Worm (Caenorhabditis elegans): ENCODE data around the gene dsb-1.

The dsb-1 gene

DNA sequence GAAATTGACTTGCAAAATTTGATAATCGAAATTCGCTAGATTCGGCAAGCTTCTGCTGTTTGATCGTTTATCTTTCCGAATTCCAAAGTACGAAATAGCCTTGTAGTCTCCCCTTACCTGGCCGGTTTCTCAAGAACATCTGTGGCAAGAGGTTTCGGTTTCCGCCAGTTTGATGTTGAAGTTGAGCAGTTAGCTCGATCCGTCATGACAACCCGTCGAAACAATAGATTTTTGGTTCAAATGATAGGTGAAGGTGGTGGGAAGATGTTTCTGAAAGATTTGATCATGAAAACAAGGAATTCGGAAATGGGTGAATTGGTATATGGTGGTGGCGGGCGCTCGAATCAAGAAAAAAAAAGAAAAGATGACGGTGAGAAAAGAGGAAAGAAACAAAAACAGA, 10.3 kb upstream of the dsb-1 start, which contains the start of gene acs-20:
Gene acs-20 (minus strand): TSS at position 270 of the 400 bp plus-strand sequence.
- no peak for TF ChIP-seq ces-1 (GFP tag; optimal IDR thresholded peaks at IDR 0.05)
- peak in 1 of 2 experiments; percentile 76 for TF ChIP-seq unc-62 (GFP tag; optimal IDR thresholded peaks at IDR 0.05 in 1 of 2)
- TF ChIP-seq unc-62 (tag; optimal IDR thresholded peaks at IDR 0.05), result no peak
- TF ChIP-seq ama-1 (optimal IDR thresholded peaks at IDR 0.05), result peak; percentile 1
- no peak for TF ChIP-seq hlh-30 (tag; optimal IDR thresholded peaks at IDR 0.05; ENCODE audit: insufficient read depth)
- no peak for TF ChIP-seq mdl-1 (tag; optimal IDR thresholded peaks at IDR 0.05)

- TF ChIP-seq Y105C5A.15 (GFP tag; IDR thresholded peaks at IDR 0.05), result no peak
- no peak for TF ChIP-seq ztf-11 (tag; optimal IDR thresholded peaks at IDR 0.05)
- no peak for TF ChIP-seq ama-1 (optimal IDR thresholded peaks at IDR 0.05)
- TF ChIP-seq nhr-42 (GFP tag; IDR thresholded peaks at IDR 0.05), result no peak
- TF ChIP-seq F26F4.8 (GFP tag; conservative IDR thresholded peaks at IDR 0.05), result no peak
- TF ChIP-seq duxl-1 (tag; optimal IDR thresholded peaks at IDR 0.05; ENCODE audit: poor library complexity), result no peak
- TF ChIP-seq hlh-30 (tag; optimal IDR thresholded peaks at IDR 0.05; ENCODE audit: insufficient read depth), result peak; percentile 45
- TF ChIP-seq vab-7 (GFP tag; IDR thresholded peaks at IDR 0.05), result no peak
- TF ChIP-seq mep-1 (tag; optimal IDR thresholded peaks at IDR 0.05), result no peak
- peak; percentile 38; the same call in 1 of the 2 replicates for TF ChIP-seq lin-1 (GFP tag; IDR thresholded peaks at IDR 0.05)
- TF ChIP-seq F49E8.2 (tag; optimal IDR thresholded peaks at IDR 0.05; ENCODE audit: borderline replicate concordance), result no peak
- peak; percentile 95 for TF ChIP-seq dmd-6 (GFP tag; IDR thresholded peaks at IDR 0.05)
- no peak for TF ChIP-seq mdt-29 (GFP tag; IDR thresholded peaks at IDR 0.05)
- no peak for TF ChIP-seq daf-8 (GFP tag; IDR thresholded peaks at IDR 0.05)
- no peak for TF ChIP-seq D1046.2 (GFP tag; IDR thresholded peaks at IDR 0.05)
- TF ChIP-seq fkh-10 (GFP tag; optimal IDR thresholded peaks at IDR 0.05), result no peak
- TF ChIP-seq mdl-1 (tag; optimal IDR thresholded peaks at IDR 0.05), result no peak
- TF ChIP-seq daf-16 (GFP tag; optimal IDR thresholded peaks at IDR 0.05), result no peak
- peak; percentile 67 for TF ChIP-seq daf-16 (tag; optimal IDR thresholded peaks at IDR 0.05)
- TF ChIP-seq Y48G9A.11 (GFP tag; IDR thresholded peaks at IDR 0.05), result no peak
- no peak for TF ChIP-seq Y75B8A.6 (GFP tag; IDR thresholded peaks at IDR 0.05)
- TF ChIP-seq snpc-1.2 (GFP tag; IDR thresholded peaks at IDR 0.05), result no peak
- peak; percentile 93 for TF ChIP-seq nhr-41 (GFP tag; IDR thresholded peaks at IDR 0.05)
- TF ChIP-seq lsy-2 (tag; optimal IDR thresholded peaks at IDR 0.05), result peak in 1 of 2 experiments; percentile 17
- no peak for TF ChIP-seq F37D6.2 (tag; optimal IDR thresholded peaks at IDR 0.05)
- TF ChIP-seq zip-2 (tag; optimal IDR thresholded peaks at IDR 0.05), result no peak
- no peak for TF ChIP-seq ceh-44 (GFP tag; IDR thresholded peaks at IDR 0.05)
- no peak for TF ChIP-seq nhr-76 (tag; optimal IDR thresholded peaks at IDR 0.05)
- no peak for TF ChIP-seq spr-1 (tag; optimal IDR thresholded peaks at IDR 0.05)
- TF ChIP-seq set-16 (GFP tag; IDR thresholded peaks at IDR 0.05), result no peak
- no peak for TF ChIP-seq ceh-62 (tag; optimal IDR thresholded peaks at IDR 0.05)
- no peak for TF ChIP-seq zfp-2 (tag; optimal IDR thresholded peaks at IDR 0.05)
- no peak for TF ChIP-seq nhr-102 (tag; optimal IDR thresholded peaks at IDR 0.05)
- no peak for TF ChIP-seq skn-1 (tag; optimal IDR thresholded peaks at IDR 0.05)
- no peak for TF ChIP-seq lir-3 (tag; optimal IDR thresholded peaks at IDR 0.05)
- no peak for TF ChIP-seq Y5F2A.4 (GFP tag; optimal IDR thresholded peaks at IDR 0.05)
- no peak for TF ChIP-seq zfp-3 (GFP tag; conservative IDR thresholded peaks at IDR 0.05)
- TF ChIP-seq ceh-20 (GFP tag; IDR thresholded peaks at IDR 0.05), result peak; percentile 24; the same call in 1 of the 2 replicates
- peak; percentile 38 for TF ChIP-seq nhr-48 (tag; optimal IDR thresholded peaks at IDR 0.05)
- TF ChIP-seq dve-1 (tag; optimal IDR thresholded peaks at IDR 0.05; ENCODE audit: insufficient read depth), result peak; percentile 83
- TF ChIP-seq tra-1 (GFP tag; IDR thresholded peaks at IDR 0.05), result peak; percentile 86
- no peak for TF ChIP-seq ces-1 (GFP tag; optimal IDR thresholded peaks at IDR 0.05)
- TF ChIP-seq T20F7.1 (GFP tag; optimal IDR thresholded peaks at IDR 0.05), result peak; percentile 47
- TF ChIP-seq php-3 (GFP tag; IDR thresholded peaks at IDR 0.05), result peak; percentile 65
- peak; percentile 55 for TF ChIP-seq cey-2 (tag; optimal IDR thresholded peaks at IDR 0.05; ENCODE audit: borderline replicate concordance, insufficient read depth)
- peak; percentile 50 for TF ChIP-seq ztf-7 (tag; optimal IDR thresholded peaks at IDR 0.05)
- no peak for TF ChIP-seq nhr-10 (tag; optimal IDR thresholded peaks at IDR 0.05)
Observed at ce11 chrIV:12399983-12400382, 8.7 kb upstream of the dsb-1 start.
